Fruit fly (Drosophila melanogaster): ENCODE results near the gene CG43348.
A peak's percentile ranks its signal among the peaks of the same experiment; 100 is the strongest.

Gene CG43348

DNA sequence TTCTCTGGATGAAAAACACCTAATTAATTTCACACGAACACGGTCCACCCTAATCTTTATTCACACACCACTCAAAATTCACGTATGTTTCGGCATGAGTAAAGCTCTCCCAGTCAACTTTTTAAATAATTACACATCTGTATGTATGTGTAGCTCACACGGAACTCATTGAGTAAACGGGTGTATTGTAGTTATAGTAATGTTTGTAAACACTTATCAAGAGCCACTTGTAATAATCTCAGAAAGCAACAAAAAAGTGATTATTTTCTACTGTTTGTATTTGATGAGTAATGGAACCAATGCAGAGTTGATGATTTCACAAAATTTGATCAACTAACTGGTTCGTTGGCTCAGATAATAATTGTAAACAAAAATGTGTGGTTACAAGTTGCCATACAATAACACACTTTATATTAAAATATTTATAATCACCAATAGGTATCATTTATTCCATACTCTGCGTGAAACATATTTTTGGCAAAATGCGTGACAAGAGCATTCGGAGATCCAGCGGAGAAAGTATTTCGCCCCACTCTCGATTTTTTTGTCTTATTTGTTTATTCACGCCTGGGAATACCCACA is 18.8 kb downstream of the CG43348 start (continued):
- TF ChIP-seq ken (GFP tag; IDR thresholded peaks at IDR 0.05) = no peak
- peak; percentile 65 for TF ChIP-seq CG2120 (GFP tag; optimal IDR thresholded peaks at IDR 0.05)
- no peak for TF ChIP-seq cad (GFP tag; optimal IDR thresholded peaks at IDR 0.05)
- no peak for TF ChIP-seq ERR (GFP tag; optimal IDR thresholded peaks at IDR 0.05)
- TF ChIP-seq repo (GFP tag; optimal IDR thresholded peaks at IDR 0.05) = no peak
- TF ChIP-seq CG10366 (GFP tag; IDR thresholded peaks at IDR 0.05) = peak; percentile 7; the same call in 1 of the 2 replicates
- TF ChIP-seq vfl (GFP tag; optimal IDR thresholded peaks at IDR 0.05) = no peak
- TF ChIP-seq dan (GFP tag; IDR thresholded peaks at IDR 0.05) = no peak
- no peak for TF ChIP-seq da (GFP tag; optimal IDR thresholded peaks at IDR 0.05)
- TF ChIP-seq Xbp1 (GFP tag; optimal IDR thresholded peaks at IDR 0.05) = peak; percentile 53
- no peak for TF ChIP-seq sim (GFP tag; IDR thresholded peaks at IDR 0.05)
- TF ChIP-seq CG8924 (tag; optimal IDR thresholded peaks at IDR 0.05) = peak; percentile 38
- no peak for TF ChIP-seq crc (GFP tag; optimal IDR thresholded peaks at IDR 0.05)
- TF ChIP-seq CG34224 (GFP tag; IDR thresholded peaks at IDR 0.05; ENCODE audit: partially characterized antibody) = no peak
- TF ChIP-seq Sry-β (GFP tag; optimal IDR thresholded peaks at IDR 0.05) = no peak
- no peak for TF ChIP-seq CG7372 (GFP tag; IDR thresholded peaks at IDR 0.05)
- no peak for TF ChIP-seq CG30431 (GFP tag; optimal IDR thresholded peaks at IDR 0.05)
- TF ChIP-seq nmo (GFP tag; optimal IDR thresholded peaks at IDR 0.05) = no peak
- no peak for TF ChIP-seq MESR4 (GFP tag; optimal IDR thresholded peaks at IDR 0.05)
- no peak for TF ChIP-seq Nf-YA (GFP tag; IDR thresholded peaks at IDR 0.05)
- TF ChIP-seq hkb (optimal IDR thresholded peaks at IDR 0.05) = no peak
- no peak for TF ChIP-seq hkb (GFP tag; IDR thresholded peaks at IDR 0.05)
- no peak for TF ChIP-seq CG5245 (GFP tag; optimal IDR thresholded peaks at IDR 0.05)
- no peak for TF ChIP-seq HLH4C (GFP tag; IDR thresholded peaks at IDR 0.05; ENCODE audit: partially characterized antibody)
- peak; percentile 21; the same call in 1 of the 2 replicates for TF ChIP-seq CG4730 (GFP tag; IDR thresholded peaks at IDR 0.05)
- TF ChIP-seq ems (GFP tag; optimal IDR thresholded peaks at IDR 0.05) = no peak
- TF ChIP-seq fu2 (GFP tag; optimal IDR thresholded peaks at IDR 0.05) = no peak
- 0 out of 3 replicates have a peak, but pooled peaks have one; percentile 27 for TF ChIP-seq CG11695 (GFP tag; IDR thresholded peaks at IDR 0.05)
- TF ChIP-seq CG15601 (tag; optimal IDR thresholded peaks at IDR 0.05) = no peak
- TF ChIP-seq psq (GFP tag; optimal IDR thresholded peaks at IDR 0.05) = no peak
- no peak for TF ChIP-seq CG15696 (tag; optimal IDR thresholded peaks at IDR 0.05)
- TF ChIP-seq CG14667 (GFP tag; IDR thresholded peaks at IDR 0.05) = no peak
- peak; percentile 83 for TF ChIP-seq Sox102F (GFP tag; optimal IDR thresholded peaks at IDR 0.05)
- TF ChIP-seq CG17612 (GFP tag; IDR thresholded peaks at IDR 0.05) = no peak
- no peak for TF ChIP-seq YL-1 (GFP tag; optimal IDR thresholded peaks at IDR 0.05)

- TF ChIP-seq CG6683 (GFP tag; optimal IDR thresholded peaks at IDR 0.05) (no peak), cg (GFP tag; optimal IDR thresholded peaks at IDR 0.05) (no peak), Camta (GFP tag; optimal IDR thresholded peaks at IDR 0.05) (no peak), CG2120 (GFP tag; optimal IDR thresholded peaks at IDR 0.05) (no peak), CG33213 (GFP tag; optimal IDR thresholded peaks at IDR 0.05) (no peak), Xrp1 (GFP tag; IDR thresholded peaks at IDR 0.05) (no peak), CG14014 (GFP tag; IDR thresholded peaks at IDR 0.05) (0 out of 2 replicates have a peak, but pooled peaks have one; percentile 3), z (GFP tag; IDR thresholded peaks at IDR 0.05) (no peak), Blimp-1 (GFP tag; optimal IDR thresholded peaks at IDR 0.05) (no peak), Sry-δ (GFP tag; optimal IDR thresholded peaks at IDR 0.05) (no peak), fu2 (GFP tag; optimal IDR thresholded peaks at IDR 0.05) (no peak), Tbp (GFP tag; optimal IDR thresholded peaks at IDR 0.05) (no peak), hb (GFP tag; IDR thresholded peaks at IDR 0.05; ENCODE audit: partially characterized antibody) (no peak), grau (tag; optimal IDR thresholded peaks at IDR 0.05) (no peak), ro (GFP tag; IDR thresholded peaks at IDR 0.05) (no peak), eyg (GFP tag; optimal IDR thresholded peaks at IDR 0.05) (no peak), BtbVII (GFP tag; optimal IDR thresholded peaks at IDR 0.05) (no peak), CG12769 (tag; optimal IDR thresholded peaks at IDR 0.05) (no peak), tgo (GFP tag; IDR thresholded peaks at IDR 0.05) (0 out of 3 replicates have a peak, but pooled peaks have one; percentile 12), crc (GFP tag; optimal IDR thresholded peaks at IDR 0.05) (no peak), Pdp1 (GFP tag; optimal IDR thresholded peaks at IDR 0.05) (peak in 1 of 2 experiments; percentile 70)
These were observed 19.3 kb downstream of the CG43348 start for dm6 chr2L:1218475-1218874.

Data from whole organism, embryonic.